Worm (Caenorhabditis elegans) whole organism, L3 larva: ENCODE measurements around the gene unc-3.

Experiments
- ZK546.5 ChIP-seq: sonication (generic microtip); optimal IDR thresholded peaks from 2 replicates; lab custom pipeline; 2017; ENCODE audit warnings: missing biosample characterization, missing genetic modification characterization
- ceh-16 ChIP-seq: sonication (generic microtip); optimal IDR thresholded peaks from 2 replicates; lab custom pipeline; 2017; ENCODE audit warnings: missing biosample characterization, missing genetic modification characterization
- ceh-28 ChIP-seq: fragments of 150-350 bp; optimal IDR thresholded peaks from 2 replicates; lab custom pipeline; 2014; ENCODE audit warnings: missing biosample characterization, missing genetic modification reagents, missing genetic modification characterization
- fkh-2 ChIP-seq: fragments of 150-350 bp; optimal IDR thresholded peaks from 2 replicates; lab custom pipeline; 2014; ENCODE audit warnings: missing biosample characterization, missing genetic modification reagents, missing genetic modification characterization
- lin-15B ChIP-seq: fragments of 150-350 bp; optimal IDR thresholded peaks from 2 replicates; lab custom pipeline; 2014; ENCODE audit warnings: missing biosample characterization, missing genetic modification characterization
- nhr-76 ChIP-seq: fragments of 150-350 bp; sonication (generic microtip); optimal IDR thresholded peaks from 5 replicates; lab custom pipeline; 2014; ENCODE audit warnings: missing biosample characterization, missing genetic modification characterization
- pha-4 ChIP-seq: fragments of 150-350 bp; optimal IDR thresholded peaks from 2 replicates; lab custom pipeline; 2014; ENCODE audit warnings: missing biosample characterization, missing genetic modification reagents, missing genetic modification characterization
- tbx-2 ChIP-seq: sonication (generic microtip); optimal IDR thresholded peaks from 2 replicates; lab custom pipeline; 2016; ENCODE audit warnings: mild to moderate bottlenecking, missing genetic modification characterization, missing compliant biosample characterization
- unc-39 ChIP-seq: sonication (generic microtip); optimal IDR thresholded peaks from 4 replicates; lab custom pipeline; 2017; ENCODE audit warnings: missing biosample characterization, missing genetic modification characterization
- zag-1 ChIP-seq: fragments of 150-350 bp; optimal IDR thresholded peaks from 2 replicates; lab custom pipeline; 2014; ENCODE audit warnings: missing biosample characterization, missing genetic modification characterization

unc-3 gene

DNA sequence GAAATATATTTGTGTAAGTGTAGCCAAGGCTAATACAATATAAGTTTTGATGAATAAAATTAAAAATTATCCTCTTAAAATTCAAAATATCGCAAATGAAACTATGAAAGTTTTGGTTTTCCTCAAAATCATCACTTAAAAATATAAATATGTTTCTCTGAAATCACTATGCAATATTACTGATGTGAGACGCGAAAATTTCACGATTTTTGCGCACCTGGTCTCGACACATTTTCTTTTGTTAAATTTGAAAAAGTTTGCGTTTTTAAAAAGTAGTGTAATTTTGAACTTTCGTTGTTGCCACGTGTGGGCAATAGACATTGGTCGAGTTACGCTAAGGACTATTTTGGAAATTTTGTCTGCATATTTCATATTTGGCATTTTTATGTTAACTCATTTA is 55.4 kb downstream of the unc-3 start:
- TF ChIP-seq unc-39 (tag; lab: Kevin White, UChicago) (no peak), tbx-2 (no peak), nhr-76 (tag; lab: Kevin White, UChicago) (no peak), ceh-16 (tag; lab: Kevin White, UChicago) (no peak), ceh-28 (no peak), fkh-2 (tag; lab: Kevin White, UChicago) (no peak), ZK546.5 (tag; lab: Kevin White, UChicago) (no peak), zag-1 (no peak)

DNA sequence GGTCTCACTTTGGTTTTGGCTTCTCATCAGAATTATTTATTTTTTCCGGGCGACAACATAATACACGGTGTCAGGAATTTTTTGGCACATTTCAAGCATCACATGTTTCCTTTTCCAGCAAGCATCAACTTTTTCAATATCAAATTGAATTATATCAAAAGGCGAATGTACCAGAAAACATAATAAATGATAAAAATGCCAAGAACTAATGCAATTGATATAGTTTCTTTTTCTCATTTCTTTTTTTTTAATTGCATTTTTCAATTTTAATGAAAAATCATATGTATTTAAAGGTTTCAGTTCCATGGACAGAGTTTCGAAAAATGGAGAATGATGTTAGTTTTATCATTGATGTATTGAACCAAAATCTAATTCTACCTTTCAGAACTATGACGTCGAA is 58.2 kb downstream of the unc-3 start, which contains the start of gene dpf-2:
Gene dpf-2 (plus strand): TSS at position 301 of the 400 bp plus-strand sequence.
- TF ChIP-seq lin-15B (tag; lab: Kevin White, UChicago) (no peak), pha-4 (tag; lab: Kevin White, UChicago) (no peak), tbx-2 (no peak)
